Fruit fly (Drosophila melanogaster): Measurements from ENCODE around the gene nebu.

DNA sequence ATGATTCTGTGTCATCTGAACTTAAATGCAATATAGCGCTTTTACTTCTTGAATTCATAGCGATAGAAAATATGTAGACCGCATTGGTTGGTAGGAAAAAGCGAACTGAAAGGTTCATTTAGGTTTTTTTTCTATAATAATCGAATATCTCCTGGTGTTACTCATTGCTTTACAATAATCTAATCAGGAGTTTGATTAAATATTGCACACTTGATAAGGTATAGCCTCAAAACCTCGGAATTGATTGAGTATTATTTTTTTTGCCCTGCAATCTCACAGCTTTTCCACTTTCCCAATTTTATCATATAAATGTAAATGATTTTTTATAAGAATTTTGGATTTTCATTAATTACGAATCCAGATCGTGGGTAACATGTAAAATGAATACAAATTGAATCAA is 19.9 kb upstream of the nebu start, which contains the start of gene CG10943:
- TF ChIP-seq CG4404 (GFP tag; IDR thresholded peaks at IDR 0.05) (no peak), schlank (tag; optimal IDR thresholded peaks at IDR 0.05) (no peak), CG2129 (GFP tag; IDR thresholded peaks at IDR 0.05; ENCODE audit: partially characterized antibody) (no peak), H2.0 (GFP tag; IDR thresholded peaks at IDR 0.05) (no peak), toy (GFP tag; IDR thresholded peaks at IDR 0.05) (no peak), zf30C (GFP tag; optimal IDR thresholded peaks at IDR 0.05) (no peak), CG42726 (GFP tag; IDR thresholded peaks at IDR 0.05; ENCODE audit: partially characterized antibody) (no peak), TFAM (GFP tag; optimal IDR thresholded peaks at IDR 0.05) (no peak)
